Fruit fly (Drosophila melanogaster) whole organism, pupa: ENCODE results near the gene Trxr1.

Experiments
- CG10348 ChIP-seq: fragments of 200-800 bp; sonication (Bioruptor generic); IDR thresholded peaks from 2 replicates; pipeline ENCODE4 v1.3.6; 2022; ENCODE audit warnings: missing biosample characterization, missing genetic modification characterization
- CG12605 ChIP-seq: fragments of 200-800 bp; sonication (Bioruptor generic); IDR thresholded peaks from 2 replicates; pipeline ENCODE4 v1.3.6; 2022; ENCODE audit warnings: missing biosample characterization, missing genetic modification characterization
- CG13204 ChIP-seq: fragments of 200-800 bp; sonication (Bioruptor generic); optimal IDR thresholded peaks from 2 replicates; lab custom pipeline; 2018; ENCODE audit warnings: missing biosample characterization, mild to moderate bottlenecking, missing genetic modification characterization, moderate library complexity
- CG14655 ChIP-seq: fragments of 200-800 bp; sonication (Bioruptor generic); optimal IDR thresholded peaks from 3 replicates; lab custom pipeline; 2017; ENCODE audit warnings: mild to moderate bottlenecking, missing biosample characterization, missing genetic modification reagents, missing genetic modification characterization
- CG15710 ChIP-seq: fragments of 200-800 bp; sonication (Bioruptor generic); optimal IDR thresholded peaks from 2 replicates; lab custom pipeline; 2018; ENCODE audit warnings: missing biosample characterization, mild to moderate bottlenecking, missing genetic modification characterization, moderate library complexity
- CG17806 ChIP-seq: fragments of 200-800 bp; sonication (Bioruptor generic); optimal IDR thresholded peaks from 2 replicates; lab custom pipeline; 2018; ENCODE audit warnings: missing biosample characterization, mild to moderate bottlenecking, missing genetic modification characterization, moderate library complexity
- CG32121 ChIP-seq: fragments of 200-800 bp; sonication (Bioruptor generic); IDR thresholded peaks from 2 replicates; pipeline ENCODE4 v1.3.6; 2022; ENCODE audit warnings: missing biosample characterization, missing genetic modification characterization
- CG34367 ChIP-seq: fragments of 200-800 bp; sonication (Bioruptor generic); optimal IDR thresholded peaks from 2 replicates; lab custom pipeline; 2018; ENCODE audit warnings: missing biosample characterization, mild to moderate bottlenecking, missing genetic modification characterization
- CG4496 ChIP-seq: fragments of 200-800 bp; sonication (Bioruptor generic); IDR thresholded peaks from 3 replicates; pipeline ENCODE4 v1.3.6; 2022; ENCODE audit warnings: missing biosample characterization, missing genetic modification characterization
- CG8159 ChIP-seq: fragments of 200-800 bp; sonication (Bioruptor generic); optimal IDR thresholded peaks from 3 replicates; lab custom pipeline; 2018; ENCODE audit warnings: missing biosample characterization, mild to moderate bottlenecking, missing genetic modification characterization, moderate library complexity
- CG8301 ChIP-seq: fragments of 200-800 bp; sonication (Bioruptor generic); optimal IDR thresholded peaks from 2 replicates; lab custom pipeline; 2018; ENCODE audit warnings: missing biosample characterization, mild to moderate bottlenecking, missing genetic modification characterization
- CG9948 ChIP-seq: fragments of 200-800 bp; sonication (Bioruptor generic); optimal IDR thresholded peaks from 2 replicates; lab custom pipeline; 2018; ENCODE audit warnings: missing biosample characterization, mild to moderate bottlenecking, missing genetic modification characterization, moderate library complexity
- D1 ChIP-seq: fragments of 200-800 bp; sonication (Bioruptor generic); optimal IDR thresholded peaks from 2 replicates; lab custom pipeline; 2018; ENCODE audit warnings: missing biosample characterization, mild to moderate bottlenecking, missing genetic modification characterization, moderate library complexity
- EcR ChIP-seq: fragments of 200-800 bp; sonication (Bioruptor generic); optimal IDR thresholded peaks from 3 replicates; lab custom pipeline; 2019; ENCODE audit warnings: missing biosample characterization, missing genetic modification characterization, mild to moderate bottlenecking, moderate library complexity, missing genetic modification reagents
- Ets98B ChIP-seq: fragments of 200-800 bp; sonication (Bioruptor generic); IDR thresholded peaks from 2 replicates; pipeline ENCODE4 v1.3.6; 2022; ENCODE audit warnings: missing biosample characterization, missing genetic modification characterization
- Pif1A ChIP-seq: fragments of 200-800 bp; sonication (Bioruptor generic); optimal IDR thresholded peaks from 3 replicates; lab custom pipeline; 2016; ENCODE audit warnings: missing biosample characterization, missing genetic modification characterization
- Pif1B ChIP-seq: fragments of 200-800 bp; sonication (Bioruptor generic); optimal IDR thresholded peaks from 3 replicates; lab custom pipeline; 2016; ENCODE audit warnings: missing biosample characterization, missing genetic modification characterization
- Snoo ChIP-seq: fragments of 200-800 bp; sonication (Bioruptor generic); optimal IDR thresholded peaks from 3 replicates; lab custom pipeline; 2017; ENCODE audit warnings: missing biosample characterization, mild to moderate bottlenecking, missing genetic modification characterization, inconsistent platforms
- fd96Ca ChIP-seq: fragments of 200-800 bp; sonication (Bioruptor generic); IDR thresholded peaks from 3 replicates; pipeline ENCODE4 v1.3.6; 2022; ENCODE audit warnings: missing biosample characterization, missing genetic modification characterization
- gl ChIP-seq: fragments of 200-800 bp; sonication (Bioruptor generic); optimal IDR thresholded peaks from 2 replicates; lab custom pipeline; 2018; ENCODE audit warnings: missing biosample characterization, mild to moderate bottlenecking, missing genetic modification characterization
- rn ChIP-seq: fragments of 200-800 bp; sonication (Bioruptor generic); IDR thresholded peaks from 2 replicates; pipeline ENCODE4 v1.3.6; 2022; ENCODE audit warnings: missing biosample characterization, missing genetic modification characterization

Gene Trxr1

DNA sequence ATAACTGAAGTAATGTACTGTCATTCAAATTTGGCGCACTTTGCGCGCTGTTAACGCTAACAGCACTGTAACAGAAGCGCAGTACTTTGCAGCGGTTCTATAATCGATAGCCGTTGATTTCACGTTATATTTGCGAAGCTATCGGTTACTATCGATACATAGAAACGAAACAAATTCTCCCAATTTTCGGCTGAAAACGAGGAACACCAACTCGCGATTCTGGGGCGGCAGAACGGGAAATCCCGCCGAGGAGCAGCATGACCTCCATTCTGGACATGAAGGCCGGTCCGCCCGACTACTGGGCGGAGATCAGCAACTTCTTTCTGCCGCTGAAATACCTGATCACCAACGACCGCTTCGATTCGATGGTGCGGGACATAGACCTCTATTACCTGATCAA lies 31.0 kb downstream of the Trxr1 start, which contains the start of gene CG1636:
TSS of gene CG1636 (plus strand) at position 122 of the 400 bp plus-strand sequence.
- TF ChIP-seq CG12605 (GFP tag; lab: Robert Waterston, UW) (0 out of 2 replicates have a peak, but pooled peaks have one; percentile 8), D1 (tag; lab: Kevin White, UChicago) (no peak), CG10348 (GFP tag; lab: Robert Waterston, UW) (no peak), CG15710 (tag; lab: Kevin White, UChicago) (no peak), Ets98B (GFP tag; lab: Robert Waterston, UW) (no peak), CG14655 (GFP tag; lab: Kevin White, UChicago) (no peak)

DNA sequence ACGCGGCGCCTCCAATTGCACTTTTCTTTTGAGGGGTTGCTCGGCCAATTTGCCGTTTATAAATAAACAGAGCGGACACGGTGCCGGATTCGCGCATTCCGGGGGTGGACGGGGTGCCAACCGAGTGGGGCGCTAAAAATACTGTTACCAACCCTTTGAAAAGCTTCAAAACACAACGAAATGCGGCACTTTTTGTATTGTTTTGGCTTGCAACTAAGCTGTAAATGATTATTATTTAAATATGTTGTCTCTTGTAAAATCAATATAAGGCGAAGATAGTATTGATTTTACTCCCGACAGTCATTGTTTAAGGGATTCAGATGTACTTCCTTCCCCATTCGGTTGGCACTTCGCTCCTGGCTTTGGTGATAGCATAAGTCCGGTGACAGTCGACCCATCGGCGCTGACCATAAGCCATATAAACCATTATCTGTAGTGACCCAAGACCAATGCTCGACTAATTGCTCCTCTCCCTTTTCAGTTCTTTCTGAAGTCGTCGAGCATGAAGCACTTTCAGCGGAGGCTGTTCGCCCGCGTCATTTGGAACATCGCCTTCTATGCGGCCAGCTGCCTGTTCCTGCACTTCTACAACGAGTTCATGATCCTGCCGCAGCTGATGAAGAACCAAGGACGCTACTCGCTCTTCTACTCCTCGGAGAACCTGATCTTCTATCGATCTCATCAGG lies 31.6 kb downstream of the Trxr1 start, which contains the start of gene CG15343:
TSS of gene CG15343 (minus strand) at position 8 of the 686 bp plus-strand sequence.
- TF ChIP-seq rn (no peak), Pif1B (GFP tag; lab: Kevin White, UChicago) (no peak), CG14655 (GFP tag; lab: Kevin White, UChicago) (peak; percentile 51), CG9948 (tag; lab: Kevin White, UChicago) (peak; percentile 43), CG13204 (no peak), CG17806 (tag; lab: Kevin White, UChicago) (peak; percentile 11), CG10348 (GFP tag; lab: Robert Waterston, UW) (no peak), CG32121 (GFP tag; lab: Robert Waterston, UW) (peak; percentile 21; the same call in 1 of the 2 replicates), CG8159 (tag; lab: Kevin White, UChicago) (peak; percentile 58), CG8301 (tag; lab: Kevin White, UChicago) (peak; percentile 34), fd96Ca (GFP tag; lab: Robert Waterston, UW) (peak; percentile 43; the same call in 1 of the 3 replicates), Snoo (tag; lab: Kevin White, UChicago) (peak; percentile 44), EcR (no peak), Pif1A (GFP tag; lab: Kevin White, UChicago) (peak; percentile 36), CG12605 (GFP tag; lab: Robert Waterston, UW) (no peak), gl (tag; lab: Kevin White, UChicago) (no peak), CG34367 (tag; lab: Kevin White, UChicago) (peak; percentile 20), Ets98B (GFP tag; lab: Robert Waterston, UW) (peak; percentile 19; the same call in 1 of the 2 replicates), CG15710 (tag; lab: Kevin White, UChicago) (peak; percentile 47), CG4496 (no peak; the same call in 2 of the 3 replicates), D1 (tag; lab: Kevin White, UChicago) (no peak)

DNA sequence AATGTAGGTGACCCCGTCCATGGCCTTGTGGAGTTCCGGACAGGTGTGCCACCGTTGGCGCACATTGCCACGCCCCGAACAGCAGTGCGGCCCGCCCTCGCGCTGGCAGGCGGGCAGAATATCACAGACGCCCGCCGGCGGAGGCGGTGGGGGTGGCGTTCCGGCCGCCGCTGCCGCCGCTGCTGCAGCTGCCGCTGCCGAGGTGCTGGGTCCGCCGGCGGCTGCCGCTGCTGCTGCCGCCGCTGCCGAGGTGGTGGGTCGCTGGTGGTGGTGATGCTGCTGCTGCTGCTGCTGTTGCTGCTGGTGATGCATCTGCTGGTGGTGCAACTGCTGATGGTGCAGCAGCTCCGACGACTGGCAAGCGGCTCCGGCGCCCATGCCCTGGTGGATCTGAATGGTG lies 42.7 kb downstream of the Trxr1 start:
- TF ChIP-seq rn = no peak
- TF ChIP-seq CG8301 (tag; lab: Kevin White, UChicago) = no peak
- no peak for TF ChIP-seq CG13204
- no peak for TF ChIP-seq CG15710 (tag; lab: Kevin White, UChicago)
- TF ChIP-seq gl (tag; lab: Kevin White, UChicago) = no peak
- no peak for TF ChIP-seq fd96Ca (GFP tag; lab: Robert Waterston, UW)
- no peak for TF ChIP-seq D1 (tag; lab: Kevin White, UChicago)
- TF ChIP-seq CG32121 (GFP tag; lab: Robert Waterston, UW) = no peak
- no peak for TF ChIP-seq Pif1B (GFP tag; lab: Kevin White, UChicago)
- TF ChIP-seq, all 21 proteins: peak for 0

DNA sequence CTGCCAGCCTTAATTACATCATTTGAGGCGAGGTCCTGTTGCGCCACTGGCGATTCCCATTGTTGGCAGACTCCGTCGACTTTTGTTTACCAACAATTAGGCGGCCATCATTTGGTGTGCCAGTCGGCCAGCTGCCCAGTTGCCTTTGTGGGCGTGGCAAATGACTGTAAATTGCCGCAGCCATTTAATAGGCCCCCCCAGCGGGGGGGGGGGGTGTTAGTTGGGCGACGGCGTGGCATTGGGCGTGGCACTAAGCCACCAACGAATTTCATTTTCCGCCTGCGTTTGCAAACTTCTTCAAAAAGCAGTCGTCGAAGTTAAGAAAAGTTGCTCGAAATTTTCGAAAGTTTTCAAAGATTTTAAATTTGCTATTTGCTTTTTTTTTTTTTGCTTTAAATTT lies 44.5 kb downstream of the Trxr1 start:
- no peak for TF ChIP-seq D1 (tag; lab: Kevin White, UChicago)
- TF ChIP-seq CG32121 (GFP tag; lab: Robert Waterston, UW) = no peak
- no peak for TF ChIP-seq Pif1A (GFP tag; lab: Kevin White, UChicago)
- TF ChIP-seq CG9948 (tag; lab: Kevin White, UChicago) = no peak
- TF ChIP-seq CG34367 (tag; lab: Kevin White, UChicago) = no peak
- no peak for TF ChIP-seq CG12605 (GFP tag; lab: Robert Waterston, UW)
- TF ChIP-seq Pif1B (GFP tag; lab: Kevin White, UChicago) = no peak
- no peak for TF ChIP-seq CG10348 (GFP tag; lab: Robert Waterston, UW)
- no peak for TF ChIP-seq Snoo (tag; lab: Kevin White, UChicago)
- TF ChIP-seq CG4496 = no peak
- TF ChIP-seq EcR = no peak
- no peak for TF ChIP-seq fd96Ca (GFP tag; lab: Robert Waterston, UW)
- TF ChIP-seq Ets98B (GFP tag; lab: Robert Waterston, UW) = no peak
- TF ChIP-seq CG8159 (tag; lab: Kevin White, UChicago) = no peak
- TF ChIP-seq CG14655 (GFP tag; lab: Kevin White, UChicago) = no peak
- TF ChIP-seq CG8301 (tag; lab: Kevin White, UChicago) = no peak
- TF ChIP-seq CG17806 (tag; lab: Kevin White, UChicago) = no peak
- no peak for TF ChIP-seq CG13204

DNA sequence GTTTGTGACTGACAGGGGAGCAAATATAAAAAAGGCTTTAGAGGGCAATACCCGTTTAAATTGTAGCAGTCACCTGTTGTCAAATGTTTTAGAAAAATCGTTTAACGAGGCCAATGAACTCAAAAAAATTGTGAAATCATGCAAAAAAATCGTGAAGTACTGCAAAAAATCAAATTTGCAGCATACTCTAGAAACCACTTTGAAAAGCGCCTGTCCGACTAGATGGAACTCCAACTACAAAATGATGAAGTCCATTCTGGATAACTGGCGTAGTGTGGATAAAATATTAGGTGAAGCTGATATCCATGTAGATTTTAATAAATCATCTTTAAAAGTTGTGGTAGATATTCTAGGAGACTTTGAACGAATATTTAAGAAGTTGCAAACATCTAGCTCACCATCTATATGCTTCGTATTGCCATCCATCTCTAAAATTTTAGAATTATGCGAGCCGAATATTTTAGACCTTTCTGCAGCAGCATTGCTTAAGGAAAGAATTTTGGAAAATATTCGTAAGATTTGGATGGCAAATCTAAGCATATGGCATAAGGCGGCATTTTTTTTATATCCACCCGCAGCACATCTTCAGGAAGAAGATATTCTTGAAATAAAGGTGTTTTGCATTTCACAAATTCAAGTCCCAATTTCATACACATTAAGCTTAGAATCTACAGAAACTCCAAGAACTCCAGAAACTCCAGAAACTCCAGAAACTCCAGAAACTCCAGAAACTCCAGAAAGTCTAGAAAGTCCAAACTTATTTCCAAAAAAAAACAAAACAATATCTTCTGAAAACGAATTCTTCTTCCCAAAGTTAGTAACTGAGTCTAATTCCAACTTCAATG lies 52.4 kb downstream of the Trxr1 start:
- TF ChIP-seq CG8159 (tag; lab: Kevin White, UChicago) (no peak), D1 (tag; lab: Kevin White, UChicago) (no peak), Snoo (tag; lab: Kevin White, UChicago) (no peak), Ets98B (GFP tag; lab: Robert Waterston, UW) (no peak), CG32121 (GFP tag; lab: Robert Waterston, UW) (no peak), CG9948 (tag; lab: Kevin White, UChicago) (no peak)
